Fruit fly (Drosophila melanogaster) Kc167 (cell line): Measurements from ENCODE around the gene yellow-e3.

ENCODE experiments used
- Sin3A ChIP-seq: fragments of >200 bp; optimal IDR thresholded peaks from 2 replicates; lab custom pipeline; 2018; ENCODE audit warnings: missing external identifiers
- h ChIP-seq: fragments of >200 bp; optimal IDR thresholded peaks from 3 replicates; lab custom pipeline; 2018; ENCODE audit warnings: missing external identifiers
- insv ChIP-seq: fragments of >200 bp; optimal IDR thresholded peaks from 3 replicates; lab custom pipeline; 2018; ENCODE audit warnings: missing external identifiers
- psq ChIP-seq: fragments of >200 bp; optimal IDR thresholded peaks from 2 replicates; lab custom pipeline; 2017; ENCODE audit warnings: missing external identifiers

DNA sequence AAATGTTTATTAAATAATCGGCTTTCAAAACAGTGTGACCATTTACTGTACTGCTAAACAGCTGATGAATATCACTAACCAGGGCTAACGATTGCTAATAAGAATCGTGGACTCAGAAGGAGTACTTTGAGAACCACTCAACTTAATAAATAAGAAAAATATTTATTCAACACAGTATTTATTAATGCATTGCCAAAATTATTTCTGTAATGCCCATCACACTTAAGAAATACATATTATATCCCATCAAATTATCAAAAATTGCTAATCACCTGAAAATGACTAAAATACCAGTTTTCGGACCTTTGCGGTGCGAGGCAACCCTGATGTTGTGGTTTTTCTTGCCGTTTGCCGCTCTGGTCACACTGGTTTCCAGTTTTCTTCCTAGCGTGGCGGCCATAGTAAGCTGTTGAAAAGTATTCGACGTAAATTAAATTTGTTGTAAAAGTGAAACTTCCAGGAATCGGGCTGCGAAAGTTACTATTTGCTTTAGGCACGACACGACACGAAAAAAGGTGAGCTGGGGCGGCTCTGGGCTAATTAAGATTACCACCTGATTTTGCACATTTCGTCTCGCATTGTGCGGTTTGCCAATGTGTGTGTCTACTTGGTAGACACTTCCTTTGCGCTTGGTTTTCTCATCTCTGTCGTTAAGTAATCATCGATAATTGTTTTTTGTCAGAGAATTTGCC is 22.8 kb downstream of the yellow-e3 start, which contains the start of the genes mRpS21 and Droj2:
- TF ChIP-seq psq (lab: Kevin White, UChicago) (no peak), insv (lab: Kevin White, UChicago) (no peak), Sin3A (lab: Kevin White, UChicago) (no peak), h (lab: Kevin White, UChicago) (no peak)
